Worm (Caenorhabditis elegans): Measurements from ENCODE around the gene srd-65.

srd-65 gene

DNA sequence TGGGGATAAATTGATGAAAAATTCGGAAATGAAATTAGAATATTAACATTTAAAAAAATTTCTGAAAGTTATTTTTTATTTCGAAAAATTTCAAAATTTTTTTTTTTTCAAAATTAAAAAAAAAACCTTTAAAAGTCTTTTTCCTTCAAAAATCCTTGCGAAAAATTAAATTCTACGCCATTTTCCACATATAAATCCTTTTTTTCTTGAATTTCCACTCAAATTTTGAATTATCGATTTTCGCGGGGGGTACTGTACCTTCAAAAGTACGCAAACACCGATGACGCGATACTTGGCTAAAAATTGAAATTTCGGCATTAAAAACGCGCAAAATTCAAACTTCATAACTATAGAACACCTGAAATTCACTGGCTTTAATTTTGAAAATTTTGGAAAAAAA is 13.2 kb downstream of the srd-65 start:
- no peak for TF ChIP-seq snpc-1.1 (tag; optimal IDR thresholded peaks at IDR 0.05; ENCODE audit: insufficient read depth)
- peak; percentile 29 for TF ChIP-seq lsl-1 (GFP tag; optimal IDR thresholded peaks at IDR 0.05)
- TF ChIP-seq sdz-38 (tag; optimal IDR thresholded peaks at IDR 0.05) = no peak
- no peak for TF ChIP-seq ccch-3 (GFP tag; optimal IDR thresholded peaks at IDR 0.05)

DNA sequence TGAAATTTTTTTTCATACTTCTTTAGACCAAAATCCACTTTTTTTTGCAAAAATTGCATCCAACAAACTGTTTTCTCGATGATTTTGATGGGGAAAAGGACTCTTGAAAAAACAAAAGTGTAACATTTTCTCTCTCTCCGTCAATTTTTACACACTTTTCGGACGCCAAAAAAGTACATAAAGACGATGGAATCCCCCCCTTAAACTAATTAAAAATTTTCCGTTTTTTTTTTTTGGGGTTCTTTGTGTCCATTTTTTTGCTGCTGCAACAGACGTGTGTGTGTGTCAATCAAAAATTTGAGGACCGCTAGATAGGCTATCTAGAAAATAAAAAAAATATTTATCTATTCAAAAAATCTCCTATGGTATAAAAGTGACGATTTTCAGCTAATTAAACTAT is 16.0 kb downstream of the srd-65 start, which contains the start of gene C39B5.5:
TSS of gene C39B5.5 (plus strand) at position 301 of the 400 bp plus-strand sequence.
- TF ChIP-seq die-1 (tag; optimal IDR thresholded peaks at IDR 0.05) (no peak), snpc-3.4 (tag; optimal IDR thresholded peaks at IDR 0.05) (no peak), somi-1 (GFP tag; optimal IDR thresholded peaks at IDR 0.05) (no peak), ztf-26 (tag; optimal IDR thresholded peaks at IDR 0.05) (no peak), F23B12.7 (tag; optimal IDR thresholded peaks at IDR 0.05; ENCODE audit: insufficient read depth) (no peak), ZK185.1 (tag; optimal IDR thresholded peaks at IDR 0.05; ENCODE audit: poor library complexity, severe bottlenecking) (no peak), unc-130 (GFP tag; optimal IDR thresholded peaks at IDR 0.05) (no peak), madf-10 (tag; optimal IDR thresholded peaks at IDR 0.05) (no peak), ama-1 (optimal IDR thresholded peaks at IDR 0.05) (no peak), ama-1 (GFP tag; optimal IDR thresholded peaks at IDR 0.05) (no peak), nfyb-1 (GFP tag; IDR thresholded peaks at IDR 0.05) (no peak), lin-40 (tag; optimal IDR thresholded peaks at IDR 0.05) (no peak)

DNA sequence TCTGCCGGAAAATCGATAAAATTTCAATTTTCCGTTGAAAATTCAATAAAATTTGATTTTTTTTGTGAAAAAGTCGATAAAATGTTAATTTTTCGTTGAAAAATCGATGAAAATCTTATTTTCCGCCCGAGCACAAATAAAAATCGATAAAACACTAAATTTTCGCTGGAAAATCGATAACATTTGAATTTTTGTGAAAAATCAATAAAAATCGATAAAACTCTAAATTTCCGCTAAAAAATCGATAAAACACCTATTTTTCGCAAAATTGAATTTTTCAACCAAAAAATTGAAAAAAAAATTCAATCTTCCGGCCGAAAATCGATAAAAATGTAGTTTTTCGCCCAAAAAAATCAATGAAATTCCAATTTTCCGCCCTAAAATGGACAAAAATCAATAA is 18.7 kb downstream of the srd-65 start:
- TF ChIP-seq die-1 (tag; optimal IDR thresholded peaks at IDR 0.05) = no peak
- TF ChIP-seq hsf-1 (GFP tag; IDR thresholded peaks at IDR 0.05) = no peak
- no peak for TF ChIP-seq ets-4 (GFP tag; optimal IDR thresholded peaks at IDR 0.05)
- TF ChIP-seq ztf-6 (GFP tag; IDR thresholded peaks at IDR 0.05) = no peak
- TF ChIP-seq him-1 (tag; optimal IDR thresholded peaks at IDR 0.05) = no peak
- TF ChIP-seq lin-54 (GFP tag; optimal IDR thresholded peaks at IDR 0.05) = no peak
- TF ChIP-seq bed-2 (GFP tag; IDR thresholded peaks at IDR 0.05) = no peak
- TF ChIP-seq Y79H2A.3 (GFP tag; conservative IDR thresholded peaks at IDR 0.05) = no peak
- no peak for TF ChIP-seq Y53F4B.3 (GFP tag; IDR thresholded peaks at IDR 0.05)
- no peak for TF ChIP-seq F23B12.7 (tag; optimal IDR thresholded peaks at IDR 0.05; ENCODE audit: insufficient read depth)
- TF ChIP-seq fkh-3 (tag; optimal IDR thresholded peaks at IDR 0.05) = no peak
- no peak for TF ChIP-seq K12H6.12 (tag; optimal IDR thresholded peaks at IDR 0.05)

DNA sequence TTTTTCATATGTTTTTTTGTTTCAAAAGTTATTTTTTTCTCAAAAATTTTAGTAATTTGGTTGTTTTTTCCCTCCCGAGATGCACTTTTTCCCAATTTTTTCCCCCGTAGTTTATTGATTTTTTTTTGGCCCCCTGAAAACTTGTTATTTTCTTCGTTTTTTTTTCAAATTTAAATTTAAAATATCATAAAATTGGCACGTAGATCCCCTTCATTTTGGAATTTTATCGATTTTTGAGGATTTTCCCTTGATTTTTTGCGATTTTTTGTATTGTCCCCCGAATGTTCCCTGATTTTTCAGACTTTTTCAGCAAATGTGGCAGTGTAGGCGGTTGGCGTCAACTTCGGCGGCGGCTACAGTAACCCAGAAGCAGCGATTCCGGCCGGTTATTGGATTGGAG is 26.1 kb downstream of the srd-65 start, which contains the start of gene C39B5.6:
TSS of gene C39B5.6 (plus strand) at position 301 of the 400 bp plus-strand sequence.
- TF ChIP-seq attf-6 (GFP tag; IDR thresholded peaks at IDR 0.05) (no peak), F55B11.4 (tag; optimal IDR thresholded peaks at IDR 0.05; ENCODE audit: borderline replicate concordance, insufficient read depth) (no peak), ceh-58 (GFP tag; IDR thresholded peaks at IDR 0.05) (no peak), C06A6.2 (GFP tag; conservative IDR thresholded peaks at IDR 0.05) (no peak), mes-4 (tag; optimal IDR thresholded peaks at IDR 0.05) (no peak), mcd-1 (GFP tag; IDR thresholded peaks at IDR 0.05) (0 out of 2 replicates have a peak, but pooled peaks have one; percentile 4), nfya-1 (tag; optimal IDR thresholded peaks at IDR 0.05; ENCODE audit: borderline replicate concordance, insufficient read depth) (no peak), xnd-1 (tag; optimal IDR thresholded peaks at IDR 0.05) (no peak)
